Worm (Caenorhabditis elegans) whole organism, L3 larva: ENCODE measurements around the gene W01H2.2.

Experiments used
- R02D3.7 ChIP-seq: fragments of 150-350 bp; optimal IDR thresholded peaks from 2 replicates; lab custom pipeline; 2014; ENCODE audit warnings: missing biosample characterization, missing genetic modification characterization
- ZK546.5 ChIP-seq: sonication (generic microtip); optimal IDR thresholded peaks from 2 replicates; lab custom pipeline; 2017; ENCODE audit warnings: missing biosample characterization, missing genetic modification characterization
- aly-2 ChIP-seq: fragments of 150-350 bp; optimal IDR thresholded peaks from 2 replicates; lab custom pipeline; 2014; ENCODE audit warnings: missing biosample characterization, missing genetic modification characterization
- ama-1 ChIP-seq: fragments of 150-350 bp; optimal IDR thresholded peaks from 2 replicates; lab custom pipeline; 2018
- ceh-16 ChIP-seq: sonication (generic microtip); optimal IDR thresholded peaks from 2 replicates; lab custom pipeline; 2017; ENCODE audit warnings: missing biosample characterization, missing genetic modification characterization
- ceh-28 ChIP-seq: fragments of 150-350 bp; optimal IDR thresholded peaks from 2 replicates; lab custom pipeline; 2014; ENCODE audit warnings: missing biosample characterization, missing genetic modification reagents, missing genetic modification characterization
- ceh-9 ChIP-seq: sonication (generic microtip); optimal IDR thresholded peaks from 2 replicates; lab custom pipeline; 2018; ENCODE audit warnings: missing biosample characterization, missing genetic modification characterization
- daf-12 ChIP-seq: fragments of 150-350 bp; optimal IDR thresholded peaks from 2 replicates; lab custom pipeline; 2014; ENCODE audit warnings: missing biosample characterization, missing genetic modification reagents, missing genetic modification characterization
- egl-27 ChIP-seq: sonication (generic microtip); optimal IDR thresholded peaks from 4 replicates; lab custom pipeline; 2017; ENCODE audit warnings: missing biosample characterization, missing genetic modification reagents, missing genetic modification characterization
- egl-5 ChIP-seq: fragments of 150-350 bp; optimal IDR thresholded peaks from 2 replicates; lab custom pipeline; 2017; ENCODE audit warnings: missing biosample characterization, missing genetic modification reagents, missing genetic modification characterization, inconsistent platforms
- elt-2 ChIP-seq: sonication (generic microtip); optimal IDR thresholded peaks from 2 replicates; lab custom pipeline; 2016; ENCODE audit warnings: missing genetic modification reagents, mild to moderate bottlenecking, missing genetic modification characterization, missing compliant biosample characterization
- elt-3 ChIP-seq, 3 experiments: fragments of 150-350 bp in 1 of 3; sonication (generic microtip) in 2 of 3; optimal IDR thresholded peaks; 2 replicates in 2 of 3; 4 replicates in 1 of 3; lab custom pipeline; 2014 to 2017; ENCODE audit warnings: missing biosample characterization in 3 of 3, missing genetic modification characterization in 3 of 3
- fkh-10 ChIP-seq: sonication (generic microtip); optimal IDR thresholded peaks from 2 replicates; lab custom pipeline; 2017; ENCODE audit warnings: missing biosample characterization, missing genetic modification reagents, missing genetic modification characterization
- fkh-2 ChIP-seq: fragments of 150-350 bp; optimal IDR thresholded peaks from 2 replicates; lab custom pipeline; 2014; ENCODE audit warnings: missing biosample characterization, missing genetic modification reagents, missing genetic modification characterization
- fos-1 ChIP-seq: fragments of 150-350 bp; optimal IDR thresholded peaks from 2 replicates; lab custom pipeline; 2014; ENCODE audit warnings: missing biosample characterization, missing genetic modification characterization
- hmg-11 ChIP-seq: sonication (generic microtip); optimal IDR thresholded peaks from 2 replicates; lab custom pipeline; 2016; ENCODE audit warnings: missing genetic modification characterization, missing compliant biosample characterization
- lin-15B ChIP-seq: fragments of 150-350 bp; optimal IDR thresholded peaks from 2 replicates; lab custom pipeline; 2014; ENCODE audit warnings: missing biosample characterization, missing genetic modification characterization
- lin-39 ChIP-seq: fragments of 150-350 bp; optimal IDR thresholded peaks from 2 replicates; lab custom pipeline; 2018; ENCODE audit warnings: missing biosample characterization, missing genetic modification reagents, missing genetic modification characterization
- lsy-12 ChIP-seq: sonication (generic microtip); optimal IDR thresholded peaks from 2 replicates; lab custom pipeline; 2016; ENCODE audit warnings: mild to moderate bottlenecking, missing genetic modification characterization, missing compliant biosample characterization
- mdl-1 ChIP-seq: fragments of 150-350 bp; optimal IDR thresholded peaks from 2 replicates; lab custom pipeline; 2014; ENCODE audit warnings: missing biosample characterization, missing genetic modification characterization
- mml-1 ChIP-seq: fragments of 150-350 bp; sonication (generic microtip); optimal IDR thresholded peaks from 3 replicates; lab custom pipeline; 2014; ENCODE audit warnings: missing biosample characterization, missing genetic modification characterization
- nfya-1 ChIP-seq: sonication (generic microtip); optimal IDR thresholded peaks from 2 replicates; lab custom pipeline; 2017; ENCODE audit warnings: missing genetic modification characterization, mild to moderate bottlenecking, missing compliant biosample characterization, antibody characterized with exemption, moderate library complexity; ENCODE audit not compliant: insufficient read depth
- nhr-11 ChIP-seq: fragments of 150-350 bp; optimal IDR thresholded peaks from 2 replicates; lab custom pipeline; 2014; ENCODE audit warnings: missing biosample characterization, missing genetic modification characterization
- nhr-12 ChIP-seq: fragments of 150-350 bp; optimal IDR thresholded peaks from 2 replicates; lab custom pipeline; 2014; ENCODE audit warnings: missing biosample characterization, missing genetic modification characterization
- nhr-23 ChIP-seq: fragments of 150-350 bp; optimal IDR thresholded peaks from 2 replicates; lab custom pipeline; 2014; ENCODE audit warnings: missing biosample characterization, missing genetic modification reagents, missing genetic modification characterization
- nhr-237 ChIP-seq: fragments of 150-350 bp; optimal IDR thresholded peaks from 2 replicates; lab custom pipeline; 2014; ENCODE audit warnings: missing biosample characterization, missing genetic modification characterization
- nhr-25 ChIP-seq: sonication (generic microtip); optimal IDR thresholded peaks from 2 replicates; lab custom pipeline; 2017; ENCODE audit warnings: missing biosample characterization, missing genetic modification characterization
- nhr-28 ChIP-seq: fragments of 150-350 bp; optimal IDR thresholded peaks from 2 replicates; lab custom pipeline; 2014; ENCODE audit warnings: missing biosample characterization, missing genetic modification characterization
- nhr-43 ChIP-seq: sonication (generic microtip); optimal IDR thresholded peaks from 2 replicates; lab custom pipeline; 2016; ENCODE audit warnings: mild to moderate bottlenecking, missing genetic modification characterization, missing compliant biosample characterization; ENCODE audit not compliant: poor library complexity, severe bottlenecking
- nhr-67 ChIP-seq: fragments of 150-350 bp; optimal IDR thresholded peaks from 2 replicates; lab custom pipeline; 2014; ENCODE audit warnings: missing biosample characterization, missing genetic modification characterization
- nhr-76 ChIP-seq: fragments of 150-350 bp; sonication (generic microtip); optimal IDR thresholded peaks from 5 replicates; lab custom pipeline; 2014; ENCODE audit warnings: missing biosample characterization, missing genetic modification characterization
- nhr-77 ChIP-seq: fragments of 150-350 bp; optimal IDR thresholded peaks from 2 replicates; lab custom pipeline; 2014; ENCODE audit warnings: missing biosample characterization, missing genetic modification characterization
- pha-4 ChIP-seq: fragments of 150-350 bp; optimal IDR thresholded peaks from 2 replicates; lab custom pipeline; 2014; ENCODE audit warnings: missing biosample characterization, missing genetic modification reagents, missing genetic modification characterization
- pqm-1 ChIP-seq: fragments of 150-350 bp; optimal IDR thresholded peaks from 2 replicates; lab custom pipeline; 2017; ENCODE audit warnings: missing biosample characterization, missing genetic modification characterization, inconsistent platforms
- skn-1 ChIP-seq: fragments of 150-350 bp; optimal IDR thresholded peaks from 2 replicates; lab custom pipeline; 2014; ENCODE audit warnings: missing biosample characterization, missing genetic modification characterization
- unc-62 ChIP-seq: fragments of 150-350 bp; sonication (generic microtip); optimal IDR thresholded peaks from 4 replicates; lab custom pipeline; 2014; ENCODE audit warnings: missing biosample characterization, missing genetic modification reagents, missing genetic modification characterization
- ztf-11 ChIP-seq: fragments of 150-350 bp; optimal IDR thresholded peaks from 2 replicates; lab custom pipeline; 2014; ENCODE audit warnings: missing biosample characterization, missing genetic modification characterization

The W01H2.2 gene

ce11 chrX:4256761-4257160 is 38.5 kb upstream of the W01H2.2 start, which contains the start of gene srv-6:
TSS of gene srv-6 (plus strand) at chrX:4257061.
- TF ChIP-seq egl-27 (tag; lab: Kevin White, UChicago): no peak
- no peak for TF ChIP-seq nhr-25 (tag; lab: Kevin White, UChicago)
- no peak for TF ChIP-seq elt-2
- no peak for TF ChIP-seq nhr-43 (tag; lab: Kevin White, UChicago)
- TF ChIP-seq unc-62 (GFP tag; lab: Kevin White, UChicago): no peak
- TF ChIP-seq nfya-1 (tag; lab: Kevin White, UChicago): no peak
- no peak for TF ChIP-seq mml-1 (tag; lab: Kevin White, UChicago)
- TF ChIP-seq nhr-11: no peak
- TF ChIP-seq fkh-10: no peak

- TF ChIP-seq elt-2 (no peak), pqm-1 (tag; lab: Kevin White, UChicago) (no peak), nhr-43 (tag; lab: Kevin White, UChicago) (no peak), fkh-10 (no peak), nhr-12 (tag; lab: Kevin White, UChicago) (no peak), pha-4 (no peak), ama-1 (lab: Kevin White, UChicago) (no peak), lin-15B (tag; lab: Kevin White, UChicago) (no peak), mml-1 (tag; lab: Kevin White, UChicago) (no peak), egl-5 (no peak), fos-1 (no peak), fkh-2 (tag; lab: Kevin White, UChicago) (no peak), mdl-1 (tag; lab: Kevin White, UChicago) (no peak)
- TF ChIP-seq, all 47 proteins: peak for 0
Observed at ce11 chrX:4255366-4255765, 37.1 kb upstream of the W01H2.2 start.

- TF ChIP-seq ceh-28 (peak; percentile 72), nhr-23 (tag; lab: Kevin White, UChicago) (peak; percentile 41), nhr-11 (no peak), nfya-1 (tag; lab: Kevin White, UChicago) (peak; percentile 45), pha-4 (peak; percentile 32), hmg-11 (tag; lab: Kevin White, UChicago) (peak; percentile 3), daf-12 (tag; lab: Kevin White, UChicago) (no peak), nhr-25 (tag; lab: Kevin White, UChicago) (peak; percentile 71), lin-39 (peak; percentile 18)
Observed at ce11 chrX:4254782-4255181, 36.5 kb upstream of the W01H2.2 start, which contains the start of gene taf-11.1. TSS of gene taf-11.1 (plus strand) at chrX:4255170.

ce11 chrX:4252047-4252446 is 33.8 kb upstream of the W01H2.2 start, which contains the start of gene srv-5:
TSS of gene srv-5 (plus strand) at chrX:4252347.
- TF ChIP-seq ceh-16 (tag; lab: Kevin White, UChicago) (no peak), aly-2 (no peak), ceh-28 (no peak), lin-39 (no peak), ZK546.5 (no peak), unc-62 (GFP tag; lab: Kevin White, UChicago) (no peak), nfya-1 (tag; lab: Kevin White, UChicago) (no peak), ztf-11 (no peak), elt-3 (tag; optimal IDR thresholded peaks at IDR 0.05; lab: Kevin White, UChicago) (no peak), nhr-76 (tag; lab: Kevin White, UChicago) (no peak)

- TF ChIP-seq nhr-77 (tag; lab: Kevin White, UChicago) (no peak), nhr-76 (tag; lab: Kevin White, UChicago) (no peak), fkh-10 (no peak), nhr-28 (no peak), R02D3.7 (tag; lab: Kevin White, UChicago) (no peak), mdl-1 (tag; lab: Kevin White, UChicago) (no peak), lsy-12 (tag; lab: Kevin White, UChicago) (no peak), egl-27 (tag; lab: Kevin White, UChicago) (no peak), mml-1 (tag; lab: Kevin White, UChicago) (no peak), ceh-28 (no peak), fos-1 (no peak), ztf-11 (no peak), nhr-67 (tag; lab: Kevin White, UChicago) (no peak), nfya-1 (tag; lab: Kevin White, UChicago) (no peak), daf-12 (tag; lab: Kevin White, UChicago) (no peak), nhr-25 (tag; lab: Kevin White, UChicago) (no peak), ZK546.5 (no peak), ceh-9 (tag; lab: Kevin White, UChicago) (no peak), nhr-237 (no peak), skn-1 (tag; lab: Kevin White, UChicago) (no peak)
Observed at ce11 chrX:4248949-4249348, 30.7 kb upstream of the W01H2.2 start, which contains the start of gene hlh-13. TSS of gene hlh-13 (plus strand) at chrX:4249249.
